Worm (Caenorhabditis elegans) whole organism, L1 larva: Measurements from ENCODE around the gene W07G4.2.
A peak's percentile ranks its signal among the peaks of the same experiment; 100 is the strongest.

Source experiments
- elt-3 ChIP-seq, 6 experiments: fragments of 150-350 bp in 1 of 6; sonication (generic microtip); optimal IDR thresholded peaks; 2 replicates each; lab custom pipeline; 2017 to 2018; ENCODE audit warnings: missing biosample characterization in 6 of 6, missing genetic modification characterization in 6 of 6, inconsistent platforms in 1 of 6
- lin-39 ChIP-seq: fragments of 150-350 bp; optimal IDR thresholded peaks from 2 replicates; lab custom pipeline; 2014; ENCODE audit warnings: missing biosample characterization, missing genetic modification reagents, missing genetic modification characterization
- sup-37 ChIP-seq: fragments of 200-800 bp; sonication (Bioruptor generic); optimal IDR thresholded peaks from 2 replicates; lab custom pipeline; 2018; ENCODE audit warnings: mild to moderate bottlenecking, missing genetic modification characterization, missing compliant biosample characterization

ce11 chrV:13082442-13083126 is 46.2 kb upstream of the W07G4.2 start, which contains the start of gene C34B4.2:
- TF ChIP-seq lin-39: peak; percentile 71
- TF ChIP-seq elt-3 (tag; optimal IDR thresholded peaks at IDR 0.05; lab: Kevin White, UChicago): peak in 2 of 6 experiments; percentile 8 to 38
- TF ChIP-seq sup-37: no peak
